Worm (Caenorhabditis elegans) whole organism, late embryonic: ENCODE results near the gene C25H3.16.

Experiments used
- F13H6.1 ChIP-seq: sonication (generic microtip); optimal IDR thresholded peaks from 2 replicates; lab custom pipeline; 2016; ENCODE audit warnings: missing genetic modification characterization, missing compliant biosample characterization
- T23F11.4 ChIP-seq: fragments of 200-800 bp; sonication (Bioruptor generic); optimal IDR thresholded peaks from 2 replicates; lab custom pipeline; 2018; ENCODE audit warnings: mild to moderate bottlenecking, missing genetic modification characterization, missing compliant biosample characterization
- ama-1 ChIP-seq: fragments of 150-350 bp; optimal IDR thresholded peaks from 2 replicates; lab custom pipeline; 2014
- ceh-31 ChIP-seq: sonication (generic microtip); optimal IDR thresholded peaks from 2 replicates; lab custom pipeline; 2016; ENCODE audit warnings: missing genetic modification characterization, missing compliant biosample characterization
- ceh-45 ChIP-seq: fragments of 200-800 bp; sonication (Bioruptor generic); IDR thresholded peaks from 2 replicates; pipeline ENCODE4 v1.3.6; 2022; ENCODE audit warnings: missing genetic modification reagents, missing genetic modification characterization, missing compliant biosample characterization
- ceh-9 ChIP-seq: sonication (generic microtip); optimal IDR thresholded peaks from 2 replicates; lab custom pipeline; 2016; ENCODE audit warnings: mild to moderate bottlenecking, missing genetic modification characterization, inconsistent platforms, missing compliant biosample characterization
- nhr-11 ChIP-seq: fragments of 150-350 bp; optimal IDR thresholded peaks from 2 replicates; lab custom pipeline; 2014; ENCODE audit warnings: missing biosample characterization, missing genetic modification characterization
- pag-3 ChIP-seq: sonication (generic microtip); optimal IDR thresholded peaks from 2 replicates; lab custom pipeline; 2016; ENCODE audit warnings: missing compliant biosample characterization, missing genetic modification characterization, borderline replicate concordance
- pat-9 ChIP-seq: fragments of 200-800 bp; sonication (Bioruptor generic); optimal IDR thresholded peaks from 2 replicates; lab custom pipeline; 2018; ENCODE audit warnings: mild to moderate bottlenecking, missing genetic modification characterization, moderate library complexity, missing compliant biosample characterization
- pha-4 ChIP-seq: fragments of 150-350 bp; optimal IDR thresholded peaks from 2 replicates; lab custom pipeline; 2018; ENCODE audit warnings: missing biosample characterization, missing genetic modification reagents, missing genetic modification characterization
- pros-1 ChIP-seq: fragments of 150-350 bp; optimal IDR thresholded peaks from 2 replicates; lab custom pipeline; 2014; ENCODE audit warnings: missing biosample characterization, missing genetic modification reagents, missing genetic modification characterization
- sox-4 ChIP-seq: sonication (generic microtip); optimal IDR thresholded peaks from 2 replicates; lab custom pipeline; 2017; ENCODE audit warnings: mild to moderate bottlenecking, missing genetic modification characterization, inconsistent platforms, missing compliant biosample characterization
- tbx-2 ChIP-seq: sonication (generic microtip); optimal IDR thresholded peaks from 2 replicates; lab custom pipeline; 2016; ENCODE audit warnings: missing genetic modification characterization, missing compliant biosample characterization
- unc-55 ChIP-seq: sonication (generic microtip); optimal IDR thresholded peaks from 2 replicates; lab custom pipeline; 2017; ENCODE audit warnings: missing biosample characterization, missing genetic modification reagents, missing genetic modification characterization

- TF ChIP-seq ceh-31 (tag; lab: Kevin White, UChicago) (no peak), unc-55 (no peak), ama-1 (lab: Kevin White, UChicago) (no peak), tbx-2 (tag; lab: Kevin White, UChicago) (no peak), T23F11.4 (no peak), sox-4 (tag; lab: Kevin White, UChicago) (no peak), pha-4 (no peak), ceh-9 (no peak), pat-9 (tag; lab: Kevin White, UChicago) (no peak), nhr-11 (no peak), pros-1 (tag; lab: Kevin White, UChicago) (no peak), ceh-45 (GFP tag; lab: Robert Waterston, UW) (no peak), F13H6.1 (tag; lab: Kevin White, UChicago) (no peak), pag-3 (no peak)
Measured at ce11 chrII:5636826-5637225, 29.3 kb upstream of the C25H3.16 start, which contains the start of gene F59E12.8.
